Worm (Caenorhabditis elegans) whole organism, dauer: ENCODE results near the gene K10B3.1.

Experiments
- unc-62 ChIP-seq: sonication (generic microtip); optimal IDR thresholded peaks from 2 replicates; lab custom pipeline; 2017; ENCODE audit warnings: missing biosample characterization, missing genetic modification reagents, missing genetic modification characterization

The K10B3.1 gene

ce11 chrX:3152361-3152760, 17.1 kb downstream of the K10B3.1 start, which contains the start of gene bbln-1:
bbln-1 (minus strand) TSS chrX:3152461.
- TF ChIP-seq unc-62 (GFP tag; lab: Kevin White, UChicago) = no peak

- no peak for TF ChIP-seq unc-62 (GFP tag; lab: Kevin White, UChicago)
Measured at ce11 chrX:3153133-3153532, 17.8 kb downstream of the K10B3.1 start.

- TF ChIP-seq unc-62 (GFP tag; lab: Kevin White, UChicago) = no peak
Measured at ce11 chrX:3154562-3154961, 19.3 kb downstream of the K10B3.1 start.

ce11 chrX:3155111-3155843, 20.0 kb downstream of the K10B3.1 start:
- no peak for TF ChIP-seq unc-62 (GFP tag; lab: Kevin White, UChicago)

ce11 chrX:3156062-3156791, 20.9 kb downstream of the K10B3.1 start:
- TF ChIP-seq unc-62 (GFP tag; lab: Kevin White, UChicago) = no peak

- TF ChIP-seq unc-62 (GFP tag; lab: Kevin White, UChicago) = no peak
Measured at ce11 chrX:3159542-3159941, 24.3 kb downstream of the K10B3.1 start, which contains the start of gene gcc-1. gcc-1 (plus strand) TSS chrX:3159940.

ce11 chrX:3163972-3164575, 28.8 kb downstream of the K10B3.1 start, which contains the start of gene syx-6:
syx-6 (plus strand) TSS chrX:3164525.
- TF ChIP-seq unc-62 (GFP tag; lab: Kevin White, UChicago) = no peak

- no peak for TF ChIP-seq unc-62 (GFP tag; lab: Kevin White, UChicago)
Measured at ce11 chrX:3165569-3165968, 30.3 kb downstream of the K10B3.1 start, which contains the start of gene pfut-1. pfut-1 (plus strand) TSS chrX:3165826.

- TF ChIP-seq unc-62 (GFP tag; lab: Kevin White, UChicago) = no peak
Measured at ce11 chrX:3170456-3170855, 35.2 kb downstream of the K10B3.1 start, which contains the start of gene C15C7.6. C15C7.6 (minus strand) TSS chrX:3170556.

- no peak for TF ChIP-seq unc-62 (GFP tag; lab: Kevin White, UChicago)
Measured at ce11 chrX:3176728-3177127, 41.4 kb downstream of the K10B3.1 start.

- TF ChIP-seq unc-62 (GFP tag; lab: Kevin White, UChicago) = no peak
Measured at ce11 chrX:3178501-3178900, 43.2 kb downstream of the K10B3.1 start, which contains the start of gene klp-4. klp-4 (minus strand) TSS chrX:3178701.

- TF ChIP-seq unc-62 (GFP tag; lab: Kevin White, UChicago) = no peak
Measured at ce11 chrX:3181376-3181775, 46.1 kb downstream of the K10B3.1 start.

- no peak for TF ChIP-seq unc-62 (GFP tag; lab: Kevin White, UChicago)
Measured at ce11 chrX:3181870-3182269, 46.6 kb downstream of the K10B3.1 start.

ce11 chrX:3184649-3185048, 49.4 kb downstream of the K10B3.1 start:
- no peak for TF ChIP-seq unc-62 (GFP tag; lab: Kevin White, UChicago)
